Worm (Caenorhabditis elegans) whole organism, midembryonic: ENCODE measurements around the gene T21C9.11.
A peak's percentile ranks its signal among the peaks of the same experiment; 100 is the strongest.

ENCODE experiments used
- T22C8.4 ChIP-seq: fragments of 200-800 bp; sonication (Bioruptor generic); IDR thresholded peaks from 2 replicates; pipeline ENCODE4 v1.3.6; 2022; ENCODE audit warnings: missing genetic modification characterization, missing compliant biosample characterization
- cog-1 ChIP-seq: sonication (generic microtip); optimal IDR thresholded peaks from 2 replicates; lab custom pipeline; 2016; ENCODE audit warnings: missing genetic modification characterization, missing compliant biosample characterization
- flt-1 ChIP-seq: fragments of 200-800 bp; sonication (Bioruptor generic); IDR thresholded peaks from 2 replicates; pipeline ENCODE4 v1.3.6; 2022; ENCODE audit warnings: missing genetic modification characterization, missing compliant biosample characterization
- klf-2 ChIP-seq: fragments of 200-800 bp; sonication (Bioruptor generic); conservative IDR thresholded peaks from 2 replicates; pipeline ENCODE4 v1.3.6; 2022; ENCODE audit warnings: missing genetic modification reagents, missing genetic modification characterization, missing compliant biosample characterization
- med-1 ChIP-seq: sonication (generic microtip); optimal IDR thresholded peaks from 2 replicates; lab custom pipeline; 2017; ENCODE audit warnings: missing genetic modification characterization, mild to moderate bottlenecking, missing compliant biosample characterization, antibody characterized with exemption, missing genetic modification reagents; ENCODE audit not compliant: insufficient read depth
- ref-1 ChIP-seq: fragments of 200-800 bp; sonication (Bioruptor generic); conservative IDR thresholded peaks from 2 replicates; pipeline ENCODE4 v1.3.6; 2022; ENCODE audit warnings: missing genetic modification reagents, missing genetic modification characterization, missing compliant biosample characterization
- tab-1 ChIP-seq: fragments of 200-800 bp; sonication (Bioruptor generic); IDR thresholded peaks from 2 replicates; pipeline ENCODE4 v1.3.6; 2022; ENCODE audit warnings: missing genetic modification characterization, missing compliant biosample characterization
- ztf-23 ChIP-seq: fragments of 200-800 bp; sonication (Bioruptor generic); IDR thresholded peaks from 2 replicates; pipeline ENCODE4 v1.3.6; 2022; ENCODE audit warnings: missing genetic modification reagents, missing genetic modification characterization, missing compliant biosample characterization
- ztf-29 ChIP-seq: fragments of 200-800 bp; sonication (Bioruptor generic); IDR thresholded peaks from 2 replicates; pipeline ENCODE4 v1.3.6; 2022; ENCODE audit warnings: missing genetic modification reagents, missing genetic modification characterization, missing compliant biosample characterization

The T21C9.11 gene

DNA sequence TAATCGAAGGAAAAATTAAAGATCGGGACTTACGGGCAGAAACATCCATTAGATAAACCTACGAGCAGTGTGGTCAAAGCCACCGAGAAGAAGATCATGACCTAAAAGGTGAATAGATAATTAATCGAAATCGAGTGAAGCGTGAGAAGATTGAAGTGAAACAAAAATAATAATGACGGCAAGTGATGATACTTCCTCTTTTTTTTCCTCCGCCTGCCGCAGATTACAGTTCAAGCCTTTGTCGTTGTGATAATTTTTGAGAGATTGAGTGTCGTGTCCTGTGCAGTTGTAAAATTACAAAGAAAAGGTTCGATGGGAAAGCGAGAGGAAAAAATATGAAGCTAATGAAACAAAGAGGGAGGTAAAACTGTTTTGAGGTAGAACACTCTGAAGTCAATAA is 2.2 kb downstream of the T21C9.11 start, which contains the start of gene T21C9.9:
TSS of gene T21C9.9 (minus strand) at position 101 of the 400 bp plus-strand sequence.
- TF ChIP-seq klf-2 (GFP tag; lab: Robert Waterston, UW) (no peak), T22C8.4 (GFP tag; lab: Robert Waterston, UW) (no peak), med-1 (GFP tag; lab: Kevin White, UChicago) (no peak), ztf-23 (GFP tag; lab: Robert Waterston, UW) (no peak), ztf-29 (GFP tag; lab: Robert Waterston, UW) (no peak), flt-1 (GFP tag; lab: Robert Waterston, UW) (no peak), cog-1 (tag; lab: Kevin White, UChicago) (no peak), tab-1 (GFP tag; lab: Robert Waterston, UW) (no peak), ref-1 (GFP tag; lab: Robert Waterston, UW) (no peak)

DNA sequence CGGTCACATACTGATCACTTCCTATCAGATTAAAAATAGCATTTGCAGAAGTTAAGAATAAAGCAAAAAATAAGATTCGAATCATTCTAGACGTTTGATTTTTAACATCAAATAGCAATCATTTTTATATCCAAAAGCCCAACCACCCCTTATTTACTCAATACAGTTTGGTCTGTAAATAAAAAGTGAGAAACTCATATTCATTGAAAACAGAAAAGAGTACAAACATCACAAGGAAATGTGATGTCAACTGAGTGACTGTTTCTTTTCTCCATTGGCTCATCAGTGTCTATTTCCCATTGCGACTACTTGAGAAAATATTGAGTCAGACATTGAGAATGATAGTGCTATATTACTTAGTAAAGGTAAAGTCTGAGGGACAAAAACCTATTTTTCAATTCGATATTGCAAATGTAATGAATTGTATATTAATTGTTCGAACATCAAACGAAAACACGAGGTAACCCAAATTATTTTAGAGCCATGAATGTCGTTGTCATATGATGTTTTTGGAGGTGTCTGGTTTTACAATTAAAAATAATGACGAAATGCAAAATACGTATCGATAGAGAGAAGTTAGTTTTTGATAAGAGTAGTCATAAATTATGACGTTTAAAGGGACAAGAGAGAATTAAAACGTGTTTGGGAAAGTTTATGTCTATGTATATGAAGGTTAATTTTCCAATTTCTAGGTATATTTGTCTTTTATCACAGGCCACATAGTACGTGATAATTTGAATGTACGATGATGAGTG is 4.8 kb downstream of the T21C9.11 start, which contains the start of gene ttr-23:
TSS of gene ttr-23 (minus strand) at position 87 of the 755 bp plus-strand sequence.
- TF ChIP-seq tab-1 (GFP tag; lab: Robert Waterston, UW) (no peak), klf-2 (GFP tag; lab: Robert Waterston, UW) (no peak), flt-1 (GFP tag; lab: Robert Waterston, UW) (no peak), ref-1 (GFP tag; lab: Robert Waterston, UW) (no peak), ztf-29 (GFP tag; lab: Robert Waterston, UW) (no peak), cog-1 (tag; lab: Kevin White, UChicago) (no peak), med-1 (GFP tag; lab: Kevin White, UChicago) (no peak), ztf-23 (GFP tag; lab: Robert Waterston, UW) (no peak), T22C8.4 (GFP tag; lab: Robert Waterston, UW) (no peak)

DNA sequence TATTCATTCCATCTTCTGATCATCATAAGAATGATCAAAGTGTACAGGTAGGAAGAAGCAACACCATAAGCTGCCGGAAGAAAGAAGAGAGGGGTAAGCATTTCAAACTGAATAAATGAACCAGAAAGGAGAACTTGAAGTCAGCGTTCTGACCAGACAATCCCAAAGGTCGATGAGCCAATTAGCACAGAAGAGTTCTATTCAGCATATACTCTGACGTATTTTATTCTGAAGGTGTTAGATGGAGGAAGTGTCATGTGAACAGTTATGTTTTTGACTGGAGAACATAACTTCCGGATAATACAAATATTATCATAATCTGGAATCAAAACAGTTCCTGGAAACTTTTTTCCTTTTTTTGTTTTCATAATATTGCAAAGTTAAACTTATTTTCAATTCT is 6.0 kb downstream of the T21C9.11 start, which contains the start of gene srg-32:
TSS of gene srg-32 (minus strand) at position 101 of the 400 bp plus-strand sequence.
- no peak for TF ChIP-seq med-1 (GFP tag; lab: Kevin White, UChicago)
- TF ChIP-seq tab-1 (GFP tag; lab: Robert Waterston, UW), result no peak
- TF ChIP-seq ztf-29 (GFP tag; lab: Robert Waterston, UW), result no peak
- no peak for TF ChIP-seq flt-1 (GFP tag; lab: Robert Waterston, UW)
- TF ChIP-seq T22C8.4 (GFP tag; lab: Robert Waterston, UW), result no peak

DNA sequence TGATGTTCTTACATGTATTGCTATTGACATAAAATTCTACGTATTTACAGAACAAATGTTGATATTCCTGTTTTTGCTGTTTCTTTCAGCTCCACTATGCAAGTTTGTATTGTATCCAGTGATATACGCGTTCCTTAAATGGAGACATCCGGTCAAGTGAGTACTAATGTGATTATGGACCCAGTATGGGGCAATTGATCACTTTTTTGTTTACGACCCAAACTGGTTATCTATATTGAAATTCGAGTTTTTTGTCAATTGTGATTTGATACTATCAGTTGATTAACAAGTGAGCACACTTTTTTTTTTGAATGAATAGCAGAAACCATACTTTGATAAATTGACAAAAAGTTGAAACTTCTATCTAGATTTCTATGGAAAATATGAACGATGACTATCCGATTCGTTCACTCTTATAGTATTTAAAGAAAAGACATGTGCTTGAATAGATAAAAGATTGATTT is 12.8 kb downstream of the T21C9.11 start, which contains the start of gene T21C9.6:
TSS of gene T21C9.6 (plus strand) at position 51 of the 464 bp plus-strand sequence.
- TF ChIP-seq T22C8.4 (GFP tag; lab: Robert Waterston, UW), result no peak
- TF ChIP-seq cog-1 (tag; lab: Kevin White, UChicago), result no peak
- TF ChIP-seq klf-2 (GFP tag; lab: Robert Waterston, UW), result no peak
- no peak for TF ChIP-seq tab-1 (GFP tag; lab: Robert Waterston, UW)
- no peak for TF ChIP-seq flt-1 (GFP tag; lab: Robert Waterston, UW)
- TF ChIP-seq med-1 (GFP tag; lab: Kevin White, UChicago), result no peak
- no peak for TF ChIP-seq ztf-29 (GFP tag; lab: Robert Waterston, UW)
- TF ChIP-seq ref-1 (GFP tag; lab: Robert Waterston, UW), result no peak
- TF ChIP-seq ztf-23 (GFP tag; lab: Robert Waterston, UW), result no peak

DNA sequence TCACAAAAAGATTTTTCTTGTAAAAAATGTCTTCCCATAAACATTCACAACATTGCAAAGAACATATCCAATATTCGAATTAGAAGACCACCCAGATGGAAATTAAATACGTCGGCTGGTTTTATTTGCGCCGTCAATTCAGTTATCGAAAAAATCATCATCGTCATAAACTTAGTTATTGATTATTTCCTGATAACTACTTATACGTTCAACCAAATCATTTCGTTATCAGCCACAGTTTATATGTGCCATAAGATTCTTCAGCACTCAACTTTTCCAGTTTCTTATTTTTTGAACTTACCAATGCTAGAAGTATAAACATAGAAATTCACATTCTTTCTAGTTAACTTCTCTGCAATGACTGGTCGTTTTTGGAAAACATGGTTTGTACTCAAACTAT is 14.1 kb downstream of the T21C9.11 start:
- TF ChIP-seq tab-1 (GFP tag; lab: Robert Waterston, UW) (no peak), cog-1 (tag; lab: Kevin White, UChicago) (no peak), klf-2 (GFP tag; lab: Robert Waterston, UW) (no peak), T22C8.4 (GFP tag; lab: Robert Waterston, UW) (no peak), ref-1 (GFP tag; lab: Robert Waterston, UW) (no peak), med-1 (GFP tag; lab: Kevin White, UChicago) (no peak), flt-1 (GFP tag; lab: Robert Waterston, UW) (no peak), ztf-29 (GFP tag; lab: Robert Waterston, UW) (no peak), ztf-23 (GFP tag; lab: Robert Waterston, UW) (no peak)

DNA sequence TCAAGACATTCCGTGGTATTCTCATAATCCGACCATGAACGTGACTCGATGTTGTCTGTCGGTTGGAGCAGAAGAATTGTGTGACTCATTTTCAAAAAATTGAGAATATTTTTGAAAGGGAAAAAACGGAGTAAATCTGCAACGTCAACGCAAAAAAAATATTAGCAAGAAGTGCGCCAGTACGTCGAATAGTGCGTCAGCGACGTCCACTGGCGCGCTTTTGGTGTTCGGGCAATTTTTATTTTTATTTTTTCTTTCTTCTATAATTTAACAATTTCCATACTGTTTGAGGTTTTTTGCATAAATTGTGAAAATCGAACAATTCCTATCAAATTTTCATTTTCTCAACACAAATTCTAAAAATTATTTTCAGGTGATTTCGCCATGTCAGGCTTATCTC is 15.8 kb downstream of the T21C9.11 start, which contains the start of the genes erh-1 and lpd-9:
TSS of gene erh-1 (minus strand) at position 204 of the 400 bp plus-strand sequence.
TSS of gene lpd-9 (plus strand) at position 368 of the 400 bp plus-strand sequence.
- TF ChIP-seq ztf-23 (GFP tag; lab: Robert Waterston, UW) (0 out of 2 replicates have a peak, but pooled peaks have one; percentile 45), med-1 (GFP tag; lab: Kevin White, UChicago) (peak; percentile 33), ref-1 (GFP tag; lab: Robert Waterston, UW) (no peak)

DNA sequence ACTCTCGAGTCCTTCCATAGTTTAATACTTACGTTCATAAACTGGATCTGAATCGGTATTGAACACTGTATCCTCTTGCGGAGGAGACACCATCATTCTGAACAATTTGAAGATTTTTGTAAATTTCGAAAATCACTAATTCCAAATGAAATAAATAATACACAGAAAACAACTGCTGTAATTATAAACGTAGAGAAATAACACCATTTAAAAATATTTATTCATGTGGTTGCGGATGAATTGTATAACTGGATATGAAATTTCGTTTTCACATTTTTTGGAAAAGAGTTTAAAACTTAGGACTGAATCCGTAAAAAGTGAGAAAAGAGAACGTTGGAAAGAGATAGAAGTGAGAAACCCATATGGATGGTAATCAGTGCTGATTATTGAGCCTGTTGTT is 16.5 kb downstream of the T21C9.11 start, which contains the start of gene mics-1:
TSS of gene mics-1 (minus strand) at position 101 of the 400 bp plus-strand sequence.
- no peak for TF ChIP-seq ref-1 (GFP tag; lab: Robert Waterston, UW)
- TF ChIP-seq flt-1 (GFP tag; lab: Robert Waterston, UW), result no peak
- no peak for TF ChIP-seq cog-1 (tag; lab: Kevin White, UChicago)
- no peak for TF ChIP-seq tab-1 (GFP tag; lab: Robert Waterston, UW)
- no peak for TF ChIP-seq ztf-23 (GFP tag; lab: Robert Waterston, UW)
- TF ChIP-seq ztf-29 (GFP tag; lab: Robert Waterston, UW), result no peak
- TF ChIP-seq T22C8.4 (GFP tag; lab: Robert Waterston, UW), result no peak
- no peak for TF ChIP-seq klf-2 (GFP tag; lab: Robert Waterston, UW)
- no peak for TF ChIP-seq med-1 (GFP tag; lab: Kevin White, UChicago)

DNA sequence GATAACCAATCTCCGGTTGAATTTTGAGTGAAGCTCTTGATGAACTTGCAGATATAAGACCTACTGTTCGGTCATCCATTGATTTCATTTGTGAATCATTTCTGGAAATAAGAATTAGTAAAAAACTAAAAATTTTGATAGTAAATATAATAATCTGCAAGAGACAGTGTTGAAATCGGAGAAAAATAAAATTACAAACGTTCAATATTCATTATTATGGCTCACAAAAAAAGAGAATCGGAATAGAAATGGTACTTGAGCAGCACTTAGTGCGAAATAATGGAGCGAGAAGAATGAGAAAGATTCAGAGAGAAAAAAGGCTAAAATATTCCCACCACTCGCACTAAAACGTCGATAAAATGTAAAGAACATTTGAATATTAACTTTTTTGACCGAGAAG is 18.4 kb downstream of the T21C9.11 start, which contains the start of gene vps-54:
TSS of gene vps-54 (minus strand) at position 101 of the 400 bp plus-strand sequence.
- TF ChIP-seq klf-2 (GFP tag; lab: Robert Waterston, UW) (no peak), ref-1 (GFP tag; lab: Robert Waterston, UW) (no peak), ztf-29 (GFP tag; lab: Robert Waterston, UW) (no peak), tab-1 (GFP tag; lab: Robert Waterston, UW) (no peak), cog-1 (tag; lab: Kevin White, UChicago) (no peak), med-1 (GFP tag; lab: Kevin White, UChicago) (no peak), ztf-23 (GFP tag; lab: Robert Waterston, UW) (no peak), flt-1 (GFP tag; lab: Robert Waterston, UW) (no peak), T22C8.4 (GFP tag; lab: Robert Waterston, UW) (no peak)
